Worm (Caenorhabditis elegans) whole organism, young adult: Measurements from ENCODE around the gene W04G3.5.

ENCODE experiments used
- B0019.2 ChIP-seq: fragments of 200-800 bp; sonication (Bioruptor generic); conservative IDR thresholded peaks from 2 replicates; pipeline ENCODE4 v1.3.6; 2022; ENCODE audit warnings: missing genetic modification reagents, missing genetic modification characterization, missing compliant biosample characterization
- B0035.1 ChIP-seq: sonication (generic microtip); optimal IDR thresholded peaks from 2 replicates; lab custom pipeline; 2016; ENCODE audit warnings: missing genetic modification characterization, mild to moderate bottlenecking, missing compliant biosample characterization, missing genotype, missing genetic modification reagents
- C17E4.6 ChIP-seq: fragments of 200-800 bp; sonication (Bioruptor generic); IDR thresholded peaks from 2 replicates; pipeline ENCODE4 v1.3.6; 2022; ENCODE audit warnings: missing genetic modification reagents, missing genetic modification characterization, missing compliant biosample characterization
- F10E7.11 ChIP-seq: sonication (generic microtip); optimal IDR thresholded peaks from 2 replicates; lab custom pipeline; 2017; ENCODE audit warnings: mild to moderate bottlenecking, missing genetic modification characterization, moderate library complexity, missing compliant biosample characterization
- F22D6.2 ChIP-seq: sonication (generic microtip); optimal IDR thresholded peaks from 2 replicates; lab custom pipeline; 2016; ENCODE audit warnings: mild to moderate bottlenecking, missing genetic modification characterization, missing compliant biosample characterization
- F23B12.7 ChIP-seq: sonication (generic microtip); optimal IDR thresholded peaks from 2 replicates; lab custom pipeline; 2017; ENCODE audit warnings: missing genetic modification characterization, mild to moderate bottlenecking, missing compliant biosample characterization, antibody characterized with exemption, moderate library complexity; ENCODE audit not compliant: insufficient read depth
- F39B2.1 ChIP-seq: fragments of 200-800 bp; sonication (Bioruptor generic); IDR thresholded peaks from 2 replicates; pipeline ENCODE4 v1.3.6; 2022; ENCODE audit warnings: missing genetic modification reagents, missing genetic modification characterization, missing compliant biosample characterization
- F49E8.2 ChIP-seq: sonication (generic microtip); optimal IDR thresholded peaks from 3 replicates; lab custom pipeline; 2017; ENCODE audit warnings: missing genetic modification characterization, mild to moderate bottlenecking, missing compliant biosample characterization, antibody characterized with exemption, moderate library complexity; ENCODE audit not compliant: insufficient read depth
- F57A8.1 ChIP-seq: fragments of 200-800 bp; sonication (Bioruptor generic); optimal IDR thresholded peaks from 2 replicates; lab custom pipeline; 2018; ENCODE audit warnings: mild to moderate bottlenecking, missing genetic modification characterization, moderate library complexity, missing compliant biosample characterization
- T26A5.8 ChIP-seq: sonication (generic microtip); optimal IDR thresholded peaks from 2 replicates; lab custom pipeline; 2016; ENCODE audit warnings: missing genetic modification characterization, missing compliant biosample characterization
- Y56A3A.18 ChIP-seq: fragments of 200-800 bp; sonication (Bioruptor generic); IDR thresholded peaks from 2 replicates; pipeline ENCODE4 v1.3.6; 2022; ENCODE audit warnings: missing genetic modification reagents, missing genetic modification characterization, missing compliant biosample characterization
- Y67H2A.10 ChIP-seq: fragments of 200-800 bp; sonication (Bioruptor generic); conservative IDR thresholded peaks from 2 replicates; pipeline ENCODE4 v1.3.6; 2022; ENCODE audit warnings: missing genetic modification reagents, missing genetic modification characterization, missing compliant biosample characterization
- aptf-2 ChIP-seq: fragments of 200-800 bp; sonication (Bioruptor generic); conservative IDR thresholded peaks from 2 replicates; pipeline ENCODE4 v1.3.6; 2022; ENCODE audit warnings: missing genetic modification reagents, missing genetic modification characterization, missing compliant biosample characterization
- bed-1 ChIP-seq: fragments of 200-800 bp; sonication (Bioruptor generic); IDR thresholded peaks from 2 replicates; pipeline ENCODE4 v1.3.6; 2022; ENCODE audit warnings: missing genetic modification reagents, missing genetic modification characterization, missing compliant biosample characterization
- ceh-79 ChIP-seq: sonication (generic microtip); optimal IDR thresholded peaks from 2 replicates; lab custom pipeline; 2017; ENCODE audit warnings: mild to moderate bottlenecking, missing genetic modification characterization, missing compliant biosample characterization
- dox-1 ChIP-seq: fragments of 200-800 bp; sonication (Bioruptor generic); IDR thresholded peaks from 2 replicates; pipeline ENCODE4 v1.3.6; 2022; ENCODE audit warnings: missing genetic modification reagents, missing genetic modification characterization, missing compliant biosample characterization
- dpff-1 ChIP-seq: sonication (generic microtip); optimal IDR thresholded peaks from 2 replicates; lab custom pipeline; 2017; ENCODE audit warnings: mild to moderate bottlenecking, missing genetic modification characterization, missing compliant biosample characterization
- dpl-1 ChIP-seq: fragments of 150-350 bp; optimal IDR thresholded peaks from 2 replicates; lab custom pipeline; 2014; ENCODE audit warnings: missing biosample characterization, missing genetic modification reagents, missing genetic modification characterization
- egl-18 ChIP-seq: fragments of 200-800 bp; sonication (Bioruptor generic); IDR thresholded peaks from 2 replicates; pipeline ENCODE4 v1.3.6; 2022; ENCODE audit warnings: missing genetic modification reagents, missing genetic modification characterization, missing compliant biosample characterization
- ekl-4 ChIP-seq: fragments of 200-800 bp; sonication (Bioruptor generic); IDR thresholded peaks from 2 replicates; pipeline ENCODE4 v1.3.6; 2022; ENCODE audit warnings: missing genetic modification reagents, missing genetic modification characterization, missing compliant biosample characterization
- gei-17 ChIP-seq: fragments of 200-800 bp; sonication (Bioruptor generic); optimal IDR thresholded peaks from 2 replicates; lab custom pipeline; 2018; ENCODE audit warnings: mild to moderate bottlenecking, missing genetic modification characterization, missing compliant biosample characterization
- hlh-12 ChIP-seq: sonication (generic microtip); optimal IDR thresholded peaks from 2 replicates; lab custom pipeline; 2016; ENCODE audit warnings: missing genetic modification characterization, missing compliant biosample characterization
- hlh-26 ChIP-seq: fragments of 200-800 bp; sonication (Bioruptor generic); conservative IDR thresholded peaks from 2 replicates; pipeline ENCODE4 v1.3.6; 2022; ENCODE audit warnings: missing genetic modification reagents, missing genetic modification characterization, missing compliant biosample characterization
- hmg-1.2 ChIP-seq: fragments of 200-800 bp; sonication (Bioruptor generic); IDR thresholded peaks from 2 replicates; pipeline ENCODE4 v1.3.6; 2022; ENCODE audit warnings: missing genetic modification reagents, missing genetic modification characterization, missing compliant biosample characterization
- hrde-1 ChIP-seq: sonication (generic microtip); optimal IDR thresholded peaks from 2 replicates; lab custom pipeline; 2016; ENCODE audit warnings: missing genetic modification characterization, mild to moderate bottlenecking, missing compliant biosample characterization, moderate library complexity, missing genotype, missing genetic modification reagents, borderline replicate concordance
- lag-1 ChIP-seq: fragments of 200-800 bp; sonication (Bioruptor generic); IDR thresholded peaks from 2 replicates; pipeline ENCODE4 v1.3.6; 2022; ENCODE audit warnings: missing genetic modification reagents, missing genetic modification characterization, missing compliant biosample characterization
- lin-35 ChIP-seq, 3 experiments: fragments of 150-350 bp in 2 of 3; sonication (generic microtip) in 1 of 3; optimal IDR thresholded peaks; 2 replicates each; lab custom pipeline; 2014 to 2018; ENCODE audit warnings: missing biosample characterization in 3 of 3, missing genetic modification characterization in 3 of 3, missing genetic modification reagents in 3 of 3
- lir-1 ChIP-seq: fragments of 200-800 bp; sonication (Bioruptor generic); conservative IDR thresholded peaks from 2 replicates; pipeline ENCODE4 v1.3.6; 2022; ENCODE audit warnings: missing genetic modification reagents, missing genetic modification characterization, missing compliant biosample characterization
- madf-6 ChIP-seq: fragments of 200-800 bp; sonication (Bioruptor generic); IDR thresholded peaks from 2 replicates; pipeline ENCODE4 v1.3.6; 2022; ENCODE audit warnings: missing genetic modification reagents, missing genetic modification characterization, missing compliant biosample characterization
- madf-8 ChIP-seq: fragments of 200-800 bp; sonication (Bioruptor generic); conservative IDR thresholded peaks from 2 replicates; pipeline ENCODE4 v1.3.6; 2022; ENCODE audit warnings: missing genetic modification reagents, missing genetic modification characterization, missing compliant biosample characterization
- nfya-1 ChIP-seq: sonication (generic microtip); optimal IDR thresholded peaks from 2 replicates; lab custom pipeline; 2017; ENCODE audit warnings: antibody characterized with exemption, missing compliant biosample characterization, missing genetic modification characterization, borderline replicate concordance; ENCODE audit not compliant: insufficient read depth
- nfya-2 ChIP-seq: fragments of 200-800 bp; sonication (Bioruptor generic); IDR thresholded peaks from 2 replicates; pipeline ENCODE4 v1.3.6; 2022; ENCODE audit warnings: missing genetic modification reagents, missing genetic modification characterization, missing compliant biosample characterization
- nhr-120 ChIP-seq: fragments of 200-800 bp; sonication (Bioruptor generic); IDR thresholded peaks from 2 replicates; pipeline ENCODE4 v1.3.6; 2022; ENCODE audit warnings: missing genetic modification characterization, missing compliant biosample characterization
- nhr-179 ChIP-seq: sonication (generic microtip); optimal IDR thresholded peaks from 2 replicates; lab custom pipeline; 2016; ENCODE audit warnings: mild to moderate bottlenecking, missing genetic modification characterization, missing compliant biosample characterization
- nhr-27 ChIP-seq: fragments of 200-800 bp; sonication (Bioruptor generic); optimal IDR thresholded peaks from 2 replicates; lab custom pipeline; 2018; ENCODE audit warnings: mild to moderate bottlenecking, missing genetic modification characterization, moderate library complexity, missing compliant biosample characterization
- nhr-80 ChIP-seq: sonication (generic microtip); optimal IDR thresholded peaks from 2 replicates; lab custom pipeline; 2016; ENCODE audit warnings: missing genetic modification characterization, missing compliant biosample characterization
- pha-4 ChIP-seq: fragments of 150-350 bp; sonication (generic microtip); optimal IDR thresholded peaks from 2 replicates; lab custom pipeline; 2014; ENCODE audit warnings: missing biosample characterization, missing genetic modification reagents, missing genetic modification characterization
- rpc-1 ChIP-seq, 2 experiments: fragments of 150-350 bp in 1 of 2; sonication (generic microtip) in 1 of 2; optimal IDR thresholded peaks; 2 replicates each; lab custom pipeline; 2014 to 2018; ENCODE audit warnings: missing biosample characterization in 1 of 2, missing genetic modification characterization in 1 of 2, missing genetic modification reagents in 1 of 2, missing genotype in 1 of 2
- snpc-3.4 ChIP-seq: sonication (generic microtip); optimal IDR thresholded peaks from 2 replicates; lab custom pipeline; 2017; ENCODE audit warnings: missing genetic modification characterization, mild to moderate bottlenecking, missing compliant biosample characterization, antibody characterized with exemption, moderate library complexity, missing genotype, missing genetic modification reagents
- snpc-4 ChIP-seq, 5 experiments: fragments of 150-350 bp in 1 of 5; sonication (generic microtip) in 4 of 5; optimal IDR thresholded peaks; 2 replicates each; lab custom pipeline; 2014 to 2018; ENCODE audit warnings: missing genetic modification characterization in 5 of 5, missing biosample characterization in 3 of 5, antibody characterized with exemption in 2 of 5, mild to moderate bottlenecking in 2 of 5, missing compliant biosample characterization in 2 of 5, missing genotype in 2 of 5, moderate library complexity in 2 of 5, missing genetic modification reagents in 1 of 5
- sptf-2 ChIP-seq: fragments of 200-800 bp; sonication (Bioruptor generic); optimal IDR thresholded peaks from 2 replicates; lab custom pipeline; 2018; ENCODE audit warnings: mild to moderate bottlenecking, missing genetic modification characterization, missing compliant biosample characterization
- tbp1 ChIP-seq: fragments of 200-800 bp; sonication (Bioruptor generic); optimal IDR thresholded peaks from 2 replicates; lab custom pipeline; 2018; ENCODE audit warnings: mild to moderate bottlenecking, missing genetic modification characterization, missing compliant biosample characterization
- tlf-1 ChIP-seq: fragments of 200-800 bp; sonication (Bioruptor generic); optimal IDR thresholded peaks from 2 replicates; lab custom pipeline; 2018; ENCODE audit warnings: mild to moderate bottlenecking, missing genetic modification characterization, missing compliant biosample characterization
- unc-62 ChIP-seq: fragments of 150-350 bp; optimal IDR thresholded peaks from 2 replicates; lab custom pipeline; 2014; ENCODE audit warnings: missing biosample characterization, missing genetic modification reagents, missing genetic modification characterization
- zim-3 ChIP-seq: sonication (generic microtip); optimal IDR thresholded peaks from 2 replicates; lab custom pipeline; 2017; ENCODE audit warnings: mild to moderate bottlenecking, missing genetic modification characterization, moderate library complexity, missing compliant biosample characterization

The W04G3.5 gene

ce11 chrX:11093985-11094593, 20.6 kb downstream of the W04G3.5 start (continued):
- peak; percentile 99 for TF ChIP-seq tlf-1 (GFP tag; lab: Kevin White, UChicago)
- TF ChIP-seq snpc-3.4 (tag; lab: Kevin White, UChicago), result peak; percentile 60
- peak; percentile 91 for TF ChIP-seq C17E4.6
- peak; percentile 99 for TF ChIP-seq F10E7.11 (tag; lab: Kevin White, UChicago)
- TF ChIP-seq nfya-1 (tag; lab: Kevin White, UChicago), result no peak
- peak; percentile 78 for TF ChIP-seq unc-62 (GFP tag; lab: Kevin White, UChicago)
- peak; percentile 81 for TF ChIP-seq sptf-2 (GFP tag; lab: Kevin White, UChicago)
- peak; percentile 96 for TF ChIP-seq lir-1 (GFP tag; lab: Robert Waterston, UW)
- TF ChIP-seq hmg-1.2, result peak; percentile 92
- TF ChIP-seq egl-18 (GFP tag; lab: Robert Waterston, UW), result peak; percentile 98
- no peak for TF ChIP-seq madf-8 (GFP tag; lab: Robert Waterston, UW)
- TF ChIP-seq T26A5.8 (tag; lab: Kevin White, UChicago), result peak; percentile 72
- peak; percentile 96 for TF ChIP-seq F57A8.1 (GFP tag; lab: Kevin White, UChicago)
- TF ChIP-seq gei-17 (GFP tag; lab: Kevin White, UChicago), result peak; percentile 99
- TF ChIP-seq hrde-1, result peak; percentile 71
- TF ChIP-seq nfya-2, result no peak
- TF ChIP-seq nhr-27 (tag; lab: Kevin White, UChicago), result peak; percentile 90
- TF ChIP-seq F39B2.1 (GFP tag; lab: Robert Waterston, UW), result peak; percentile 46; the same call in 1 of the 2 replicates
- no peak for TF ChIP-seq dpl-1 (GFP tag; lab: Kevin White, UChicago)
- 0 out of 2 replicates have a peak, but pooled peaks have one; percentile 48 for TF ChIP-seq aptf-2 (GFP tag; lab: Robert Waterston, UW)
- peak; percentile 86 for TF ChIP-seq nhr-179 (tag; lab: Kevin White, UChicago)
- TF ChIP-seq nhr-120 (GFP tag; lab: Robert Waterston, UW), result peak; percentile 98
- peak; percentile 70 for TF ChIP-seq hlh-12 (tag; lab: Kevin White, UChicago)
- peak; percentile 89 for TF ChIP-seq ceh-79 (tag; lab: Kevin White, UChicago)
- TF ChIP-seq ekl-4 (GFP tag; lab: Robert Waterston, UW), result peak; percentile 95
- TF ChIP-seq tbp1 (GFP tag; lab: Kevin White, UChicago), result peak; percentile 82
- no peak for TF ChIP-seq madf-6 (GFP tag; lab: Robert Waterston, UW)
- TF ChIP-seq B0019.2 (GFP tag; lab: Robert Waterston, UW), result no peak
- TF ChIP-seq snpc-4 (GFP tag; optimal IDR thresholded peaks at IDR 0.05; lab: Kevin White, UChicago), result peak; percentile 36
- peak; percentile 72 to 91 (median 86) for TF ChIP-seq snpc-4 (tag; optimal IDR thresholded peaks at IDR 0.05; lab: Kevin White, UChicago)
- peak; percentile 97 for TF ChIP-seq dpff-1
- TF ChIP-seq Y56A3A.18 (GFP tag; lab: Robert Waterston, UW), result peak; percentile 100
- TF ChIP-seq Y67H2A.10, result 0 out of 2 replicates have a peak, but pooled peaks have one; percentile 20
- peak in 2 of 3 experiments; percentile 95 to 99 for TF ChIP-seq lin-35 (GFP tag; optimal IDR thresholded peaks at IDR 0.05; lab: Kevin White, UChicago)
- peak; percentile 96 for TF ChIP-seq bed-1 (GFP tag; lab: Robert Waterston, UW)
- peak; percentile 97 for TF ChIP-seq B0035.1 (tag; lab: Kevin White, UChicago)
- peak; percentile 98 for TF ChIP-seq pha-4
- no peak for TF ChIP-seq F49E8.2
- TF ChIP-seq hlh-26 (GFP tag; lab: Robert Waterston, UW), result no peak
- peak; percentile 99 for TF ChIP-seq dox-1 (GFP tag; lab: Robert Waterston, UW)
- TF ChIP-seq F23B12.7 (tag; lab: Kevin White, UChicago), result peak; percentile 98
- peak; percentile 95 for TF ChIP-seq zim-3 (tag; lab: Kevin White, UChicago)
- peak; percentile 97 for TF ChIP-seq F22D6.2 (tag; lab: Kevin White, UChicago)
- peak; percentile 98 for TF ChIP-seq lag-1 (GFP tag; lab: Robert Waterston, UW)
- TF ChIP-seq rpc-1 (optimal IDR thresholded peaks at IDR 0.05; lab: Kevin White, UChicago), result peak; percentile 37
- no peak for TF ChIP-seq rpc-1 (tag; optimal IDR thresholded peaks at IDR 0.05; lab: Kevin White, UChicago)
- TF ChIP-seq nhr-80 (tag; lab: Kevin White, UChicago), result peak; percentile 98
